Fruit fly (Drosophila melanogaster) whole organism, prepupa: ENCODE data around the gene LManII.

Source experiments
- CG10631 ChIP-seq: fragments of 200-800 bp; sonication (Bioruptor generic); optimal IDR thresholded peaks from 2 replicates; lab custom pipeline; 2016; ENCODE audit warnings: missing biosample characterization, missing genetic modification characterization
- CG10669 ChIP-seq: fragments of 200-800 bp; sonication (Bioruptor generic); optimal IDR thresholded peaks from 3 replicates; lab custom pipeline; 2018; ENCODE audit warnings: missing biosample characterization, mild to moderate bottlenecking, missing genetic modification characterization, moderate library complexity
- CG11294 ChIP-seq: fragments of 200-800 bp; sonication (Bioruptor generic); IDR thresholded peaks from 2 replicates; pipeline ENCODE4 v1.3.6; 2022; ENCODE audit warnings: missing biosample characterization, missing genetic modification characterization
- CG15336 ChIP-seq: fragments of 200-800 bp; sonication (Bioruptor generic); IDR thresholded peaks from 2 replicates; pipeline ENCODE4 v1.3.6; 2022; ENCODE audit warnings: missing biosample characterization, missing genetic modification characterization
- CG3032 ChIP-seq: fragments of 200-800 bp; optimal IDR thresholded peaks from 2 replicates; lab custom pipeline; 2019; ENCODE audit warnings: missing biosample characterization, mild to moderate bottlenecking, missing genetic modification characterization, moderate library complexity
- CG31627 ChIP-seq: fragments of 200-800 bp; sonication (Bioruptor generic); optimal IDR thresholded peaks from 3 replicates; lab custom pipeline; 2016; ENCODE audit warnings: missing biosample characterization, missing genetic modification characterization
- CG34406 ChIP-seq: fragments of 200-800 bp; sonication (Bioruptor generic); optimal IDR thresholded peaks from 3 replicates; lab custom pipeline; 2016; ENCODE audit warnings: missing biosample characterization, missing genetic modification characterization
- CG3919 ChIP-seq: fragments of 200-800 bp; sonication (Bioruptor generic); optimal IDR thresholded peaks from 3 replicates; lab custom pipeline; 2016; ENCODE audit warnings: missing biosample characterization, missing genetic modification characterization
- CG4318 ChIP-seq: fragments of 200-800 bp; sonication (Bioruptor generic); optimal IDR thresholded peaks from 3 replicates; lab custom pipeline; 2017; ENCODE audit warnings: missing biosample characterization, mild to moderate bottlenecking, missing genetic modification characterization
- CG6276 ChIP-seq: fragments of 200-800 bp; sonication (Bioruptor generic); optimal IDR thresholded peaks from 2 replicates; lab custom pipeline; 2017; ENCODE audit warnings: missing biosample characterization, mild to moderate bottlenecking, missing genetic modification characterization
- CG6792 ChIP-seq: fragments of 200-800 bp; sonication (Bioruptor generic); optimal IDR thresholded peaks from 3 replicates; lab custom pipeline; 2016; ENCODE audit warnings: missing biosample characterization, missing genetic modification characterization
- CG6854 ChIP-seq: fragments of 200-800 bp; sonication (Bioruptor generic); optimal IDR thresholded peaks from 2 replicates; lab custom pipeline; 2017; ENCODE audit warnings: missing biosample characterization, mild to moderate bottlenecking, missing genetic modification characterization
- CG7368 ChIP-seq: fragments of 200-800 bp; sonication (Bioruptor generic); optimal IDR thresholded peaks from 3 replicates; lab custom pipeline; 2016; ENCODE audit warnings: missing biosample characterization, missing genetic modification characterization
- CG8119 ChIP-seq: fragments of 200-800 bp; sonication (Bioruptor generic); IDR thresholded peaks from 3 replicates; pipeline ENCODE4 v1.3.6; 2022; ENCODE audit warnings: missing biosample characterization, missing genetic modification characterization
- CG8632 ChIP-seq: fragments of 200-800 bp; sonication (Bioruptor generic); optimal IDR thresholded peaks from 3 replicates; lab custom pipeline; 2016; ENCODE audit warnings: missing biosample characterization, missing genetic modification characterization
- CG9139 ChIP-seq: fragments of 200-800 bp; sonication (Bioruptor generic); optimal IDR thresholded peaks from 3 replicates; lab custom pipeline; 2017; ENCODE audit warnings: missing biosample characterization, mild to moderate bottlenecking, missing genetic modification characterization
- Eip78C ChIP-seq: fragments of 200-800 bp; sonication (Bioruptor generic); peaks from one replicate; lab custom pipeline; 2016; ENCODE audit warnings: missing biosample characterization, missing genetic modification characterization
- Gug ChIP-seq: fragments of 200-800 bp; sonication (Bioruptor generic); IDR thresholded peaks from 2 replicates; pipeline ENCODE4 v1.3.6; 2022; ENCODE audit warnings: missing biosample characterization, missing genetic modification characterization
- Hr39 ChIP-seq: fragments of 200-800 bp; sonication (Bioruptor generic); optimal IDR thresholded peaks from 2 replicates; lab custom pipeline; 2016; ENCODE audit warnings: missing biosample characterization, missing genetic modification characterization
- Lpt ChIP-seq: fragments of 200-800 bp; sonication (Bioruptor generic); optimal IDR thresholded peaks from 3 replicates; lab custom pipeline; 2016; ENCODE audit warnings: missing biosample characterization, missing genetic modification characterization
- Sox102F ChIP-seq: fragments of 200-800 bp; sonication (Bioruptor generic); optimal IDR thresholded peaks from 2 replicates; lab custom pipeline; 2016; ENCODE audit warnings: missing biosample characterization, mild to moderate bottlenecking, missing genetic modification characterization
- Sox14 ChIP-seq: fragments of 200-800 bp; sonication (Bioruptor generic); optimal IDR thresholded peaks from 3 replicates; lab custom pipeline; 2016; ENCODE audit warnings: missing biosample characterization, missing genetic modification characterization
- achi ChIP-seq: fragments of 200-800 bp; sonication (Bioruptor generic); optimal IDR thresholded peaks from 3 replicates; lab custom pipeline; 2016; ENCODE audit warnings: missing biosample characterization, missing genetic modification characterization
- acj6 ChIP-seq: fragments of 200-800 bp; sonication (Bioruptor generic); optimal IDR thresholded peaks from 3 replicates; lab custom pipeline; 2016; ENCODE audit warnings: missing biosample characterization, missing genetic modification characterization
- cyc ChIP-seq: fragments of 200-800 bp; sonication (Bioruptor generic); optimal IDR thresholded peaks from 3 replicates; lab custom pipeline; 2016; ENCODE audit warnings: missing biosample characterization, missing genetic modification characterization
- dsx ChIP-seq: fragments of 200-800 bp; optimal IDR thresholded peaks from 3 replicates; lab custom pipeline; 2019; ENCODE audit warnings: missing biosample characterization, mild to moderate bottlenecking, missing genetic modification characterization, moderate library complexity; ENCODE audit not compliant: poor library complexity, severe bottlenecking
- eg ChIP-seq: fragments of 200-800 bp; sonication (Bioruptor generic); IDR thresholded peaks from 3 replicates; pipeline ENCODE4 v1.3.6; 2022; ENCODE audit warnings: missing biosample characterization, missing genetic modification characterization
- esn ChIP-seq: fragments of 200-800 bp; sonication (Bioruptor generic); optimal IDR thresholded peaks from 2 replicates; lab custom pipeline; 2016; ENCODE audit warnings: missing biosample characterization, mild to moderate bottlenecking, missing genetic modification characterization, moderate library complexity
- fd59A ChIP-seq: fragments of 200-800 bp; sonication (Bioruptor generic); optimal IDR thresholded peaks from 2 replicates; lab custom pipeline; 2017; ENCODE audit warnings: missing biosample characterization, mild to moderate bottlenecking, missing genetic modification characterization, missing genetic modification reagents
- fd85E ChIP-seq: fragments of 200-800 bp; sonication (Bioruptor generic); optimal IDR thresholded peaks from 3 replicates; lab custom pipeline; 2016; ENCODE audit warnings: missing biosample characterization, missing genetic modification characterization
- fkh ChIP-seq: fragments of 200-800 bp; sonication (Bioruptor generic); optimal IDR thresholded peaks from 3 replicates; lab custom pipeline; 2017; ENCODE audit warnings: missing biosample characterization, mild to moderate bottlenecking, missing genetic modification characterization, moderate library complexity
- topi ChIP-seq: fragments of 200-800 bp; sonication (Bioruptor generic); optimal IDR thresholded peaks from 3 replicates; lab custom pipeline; 2016; ENCODE audit warnings: missing biosample characterization, missing genetic modification characterization
- vri ChIP-seq: fragments of 200-800 bp; sonication (Bioruptor generic); optimal IDR thresholded peaks from 3 replicates; lab custom pipeline; 2016; ENCODE audit warnings: missing biosample characterization, mild to moderate bottlenecking, missing genetic modification characterization

LManII gene

DNA sequence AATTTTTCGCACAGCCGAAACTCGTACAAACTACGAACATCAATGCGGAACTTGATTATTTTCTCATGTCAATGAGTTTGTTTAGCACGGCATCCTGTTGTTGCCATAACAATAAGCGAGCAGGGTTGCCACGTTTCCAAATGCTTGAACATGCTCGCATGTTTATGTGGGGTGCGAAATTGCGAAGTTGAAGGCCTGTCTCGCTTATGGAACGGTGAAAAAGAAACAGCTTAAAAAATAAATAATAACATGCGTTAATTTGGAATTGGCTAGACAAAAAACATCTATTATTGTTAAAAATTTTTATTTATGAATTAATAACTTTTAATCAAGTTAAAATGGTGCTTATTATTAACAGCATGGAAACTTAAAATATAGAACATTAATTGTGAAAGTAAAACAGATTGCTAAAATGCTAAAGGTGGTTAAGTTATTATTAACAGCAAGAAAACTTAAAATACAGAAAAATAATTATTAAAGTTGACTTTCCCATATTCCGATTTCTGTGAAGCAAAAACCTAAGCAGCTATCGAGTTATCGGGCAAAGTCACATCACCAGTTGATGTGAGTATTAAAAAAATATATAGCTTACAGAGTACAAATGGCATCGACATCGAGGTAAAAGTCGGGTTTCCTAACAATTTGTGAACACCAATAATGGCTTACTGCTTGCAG lies 26.5 kb upstream of the LManII start, which contains the start of the genes Bug22 and TfIIB (continued):
- no peak for TF ChIP-seq fd59A (GFP tag; lab: Kevin White, UChicago)
- TF ChIP-seq topi: peak; percentile 69
- TF ChIP-seq eg: no peak; the same call in 2 of the 3 replicates
- no peak for TF ChIP-seq CG10669 (GFP tag; lab: Kevin White, UChicago)
- no peak for TF ChIP-seq Sox102F
- TF ChIP-seq CG34406: peak; percentile 64
- TF ChIP-seq Eip78C (GFP tag; lab: Kevin White, UChicago): peak; percentile 91
- no peak for TF ChIP-seq CG7368 (GFP tag; lab: Kevin White, UChicago)
- no peak for TF ChIP-seq CG6276 (GFP tag; lab: Kevin White, UChicago)
- no peak for TF ChIP-seq CG9139 (GFP tag; lab: Kevin White, UChicago)
- TF ChIP-seq CG15336: 0 out of 2 replicates have a peak, but pooled peaks have one; percentile 30
- no peak for TF ChIP-seq achi (GFP tag; lab: Kevin White, UChicago)
- TF ChIP-seq esn: peak; percentile 82
- no peak for TF ChIP-seq dsx (GFP tag; lab: Kevin White, UChicago)
- TF ChIP-seq CG11294 (GFP tag; lab: Robert Waterston, UW): no peak
- TF ChIP-seq CG3919 (GFP tag; lab: Kevin White, UChicago): no peak
- peak; percentile 57 for TF ChIP-seq CG6792
- no peak for TF ChIP-seq CG4318 (GFP tag; lab: Kevin White, UChicago)
- TF ChIP-seq CG6854 (GFP tag; lab: Kevin White, UChicago): no peak

DNA sequence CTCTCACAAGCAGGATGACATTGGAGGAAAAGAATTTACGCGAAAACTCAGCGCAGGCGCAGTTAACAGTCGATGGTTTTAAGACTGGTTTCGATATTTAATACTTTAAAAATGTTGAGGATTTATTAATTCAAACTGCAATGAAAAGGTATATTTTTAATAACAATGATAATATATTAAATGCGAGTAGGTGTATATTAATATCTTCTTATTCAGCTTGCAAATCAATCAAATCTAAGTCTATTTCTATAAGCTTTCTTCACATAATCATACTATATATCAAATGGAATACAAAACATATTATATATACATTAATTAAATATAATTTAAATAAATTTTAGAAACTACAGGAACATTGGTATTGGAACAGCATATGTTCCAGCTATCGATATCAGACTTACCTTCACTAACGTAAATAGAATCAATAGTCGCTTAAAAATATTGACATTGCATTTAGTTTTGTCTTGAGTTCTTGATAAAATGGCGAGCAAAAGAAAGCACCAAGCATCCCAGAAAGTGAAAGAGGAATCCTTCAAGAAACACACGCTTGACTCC lies 21.8 kb upstream of the LManII start, which contains the start of the genes TBC1D16 and holn1:
Gene TBC1D16, minus strand, starts transcription at position 51 of the 555 bp plus-strand sequence.
Gene holn1, plus strand, starts transcription at position 390 of the 555 bp plus-strand sequence.
- TF ChIP-seq fkh (GFP tag; lab: Kevin White, UChicago) (peak; percentile 96), fd85E (GFP tag; lab: Kevin White, UChicago) (no peak), CG8119 (GFP tag; lab: Robert Waterston, UW) (no peak)

DNA sequence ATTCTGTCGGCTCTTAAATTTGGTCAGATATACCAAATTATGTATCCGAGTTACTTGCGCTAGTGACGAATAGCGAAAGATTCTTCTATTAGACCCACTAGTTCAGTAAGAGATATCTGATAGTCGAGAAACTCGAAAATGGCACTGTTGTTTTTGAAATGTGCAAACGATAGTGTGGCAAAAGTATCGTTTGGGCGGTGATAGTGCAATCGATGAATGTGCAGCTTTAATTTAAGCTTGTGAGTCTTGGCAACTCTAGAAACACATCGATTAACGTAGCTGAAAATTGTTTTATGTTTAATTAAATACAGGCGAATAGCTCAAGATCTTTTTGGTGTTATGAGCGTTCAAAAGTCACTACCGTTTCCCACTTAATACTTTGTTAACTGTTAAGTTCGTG lies 20.1 kb upstream of the LManII start, which contains the start of gene STUB1:
Gene STUB1, plus strand, starts transcription at position 232 of the 400 bp plus-strand sequence.
- peak; percentile 36 for TF ChIP-seq esn
- peak; percentile 14 for TF ChIP-seq fkh (GFP tag; lab: Kevin White, UChicago)
- peak; percentile 8 for TF ChIP-seq CG31627 (GFP tag; lab: Kevin White, UChicago)
- no peak for TF ChIP-seq Eip78C (GFP tag; lab: Kevin White, UChicago)

DNA sequence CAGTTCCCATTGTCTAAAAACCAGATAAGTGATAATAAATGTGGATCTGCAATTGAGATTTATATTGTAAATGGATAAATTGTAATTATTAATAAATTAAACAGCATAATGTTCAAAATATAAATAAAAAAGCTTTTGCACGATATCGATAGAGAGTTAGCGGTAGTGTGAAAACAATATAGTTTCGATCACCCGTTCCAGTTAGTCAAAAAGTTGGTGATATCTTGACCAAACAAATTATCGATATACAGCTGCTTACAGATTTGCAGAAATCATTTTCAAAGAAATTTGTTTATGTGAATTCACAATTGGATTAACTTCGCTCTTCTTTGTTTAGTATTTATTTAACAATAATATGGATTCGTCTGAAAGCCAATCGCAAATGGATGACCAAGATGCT lies 18.3 kb upstream of the LManII start, which contains the start of gene Nse4:
Gene Nse4, plus strand, starts transcription at position 267 of the 400 bp plus-strand sequence.
- TF ChIP-seq CG8632 (GFP tag; lab: Kevin White, UChicago) (no peak), cyc (GFP tag; lab: Kevin White, UChicago) (no peak), acj6 (GFP tag; lab: Kevin White, UChicago) (no peak), Sox14 (GFP tag; lab: Kevin White, UChicago) (no peak), CG6792 (no peak), CG31627 (GFP tag; lab: Kevin White, UChicago) (no peak), CG10631 (no peak), vri (no peak), CG3919 (GFP tag; lab: Kevin White, UChicago) (no peak), Hr39 (GFP tag; lab: Kevin White, UChicago) (no peak), CG3032 (tag; lab: Kevin White, UChicago) (no peak), CG6854 (GFP tag; lab: Kevin White, UChicago) (no peak), Lpt (GFP tag; lab: Kevin White, UChicago) (no peak), fd59A (GFP tag; lab: Kevin White, UChicago) (no peak), fkh (GFP tag; lab: Kevin White, UChicago) (no peak), Gug (GFP tag; lab: Robert Waterston, UW) (no peak)
